Worm (Caenorhabditis elegans): ENCODE data around the gene F26F4.9.

DNA sequence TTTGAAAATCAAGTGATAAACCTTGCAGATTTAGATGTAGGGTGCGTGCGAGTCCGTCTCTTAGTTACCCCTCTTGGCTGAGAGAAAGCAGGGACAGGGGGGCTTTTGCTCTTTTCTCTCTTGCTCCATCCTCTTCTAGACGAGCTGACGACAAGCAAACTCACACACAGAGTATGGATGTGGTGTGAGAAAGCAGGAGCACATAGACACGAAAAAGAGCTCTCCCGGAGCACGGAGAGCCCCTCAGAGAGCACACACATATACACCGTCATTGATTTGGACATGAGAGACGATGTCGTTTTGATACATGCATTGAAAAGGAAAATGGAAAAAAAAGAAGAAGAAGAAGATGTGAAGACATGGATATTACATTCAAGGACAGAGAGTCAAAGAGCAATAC lies 36.7 kb downstream of the F26F4.9 start:
- TF ChIP-seq snpc-4 (tag; optimal IDR thresholded peaks at IDR 0.05) (no peak), unc-62 (GFP tag; optimal IDR thresholded peaks at IDR 0.05) (no peak)
